Worm (Caenorhabditis elegans) whole organism, early embryonic: Measurements from ENCODE around the gene F38A6.4.

Source experiments
- B0310.2 ChIP-seq: sonication (generic microtip); optimal IDR thresholded peaks from 2 replicates; lab custom pipeline; 2016; ENCODE audit warnings: mild to moderate bottlenecking, missing genetic modification characterization, missing compliant biosample characterization
- F13C5.2 ChIP-seq: sonication (generic microtip); optimal IDR thresholded peaks from 2 replicates; lab custom pipeline; 2017; ENCODE audit warnings: mild to moderate bottlenecking, missing genetic modification characterization, inconsistent platforms, missing compliant biosample characterization
- aly-1 ChIP-seq: sonication (generic microtip); optimal IDR thresholded peaks from 2 replicates; lab custom pipeline; 2016; ENCODE audit warnings: missing genetic modification characterization, missing compliant biosample characterization
- ama-1 ChIP-seq: fragments of 150-350 bp; optimal IDR thresholded peaks from 2 replicates; lab custom pipeline; 2014
- ceh-13 ChIP-seq: fragments of 200-800 bp; sonication (Bioruptor generic); optimal IDR thresholded peaks from 2 replicates; lab custom pipeline; 2018; ENCODE audit warnings: mild to moderate bottlenecking, missing genetic modification characterization, missing compliant biosample characterization
- ceh-36 ChIP-seq: sonication (generic microtip); optimal IDR thresholded peaks from 2 replicates; lab custom pipeline; 2016; ENCODE audit warnings: missing genetic modification characterization, inconsistent platforms, missing compliant biosample characterization
- ets-7 ChIP-seq: sonication (generic microtip); optimal IDR thresholded peaks from 2 replicates; lab custom pipeline; 2016; ENCODE audit warnings: missing genotype, missing genetic modification characterization, missing compliant biosample characterization
- flt-1 ChIP-seq: fragments of 200-800 bp; sonication (Bioruptor generic); IDR thresholded peaks from 2 replicates; pipeline ENCODE4 v1.3.6; 2022; ENCODE audit warnings: missing genetic modification characterization, missing compliant biosample characterization
- hmbx-1 ChIP-seq: sonication (generic microtip); optimal IDR thresholded peaks from 2 replicates; lab custom pipeline; 2016; ENCODE audit warnings: mild to moderate bottlenecking, missing genetic modification characterization, missing compliant biosample characterization
- hmg-4 ChIP-seq: fragments of 200-800 bp; sonication (Bioruptor generic); optimal IDR thresholded peaks from 2 replicates; lab custom pipeline; 2018; ENCODE audit warnings: mild to moderate bottlenecking, missing genetic modification characterization, missing compliant biosample characterization
- hnd-1 ChIP-seq: sonication (generic microtip); optimal IDR thresholded peaks from 2 replicates; lab custom pipeline; 2016; ENCODE audit warnings: missing genetic modification characterization, missing compliant biosample characterization
- pes-1 ChIP-seq: fragments of 200-800 bp; sonication (Bioruptor generic); IDR thresholded peaks from 2 replicates; pipeline ENCODE4 v1.3.6; 2022; ENCODE audit warnings: missing genetic modification reagents, missing genetic modification characterization, missing compliant biosample characterization
- scrt-1 ChIP-seq: fragments of 200-800 bp; sonication (Bioruptor generic); IDR thresholded peaks from 2 replicates; pipeline ENCODE4 v1.3.6; 2022; ENCODE audit warnings: missing genetic modification characterization, missing compliant biosample characterization
- sea-1 ChIP-seq: fragments of 200-800 bp; sonication (Bioruptor generic); conservative IDR thresholded peaks from 2 replicates; pipeline ENCODE4 v1.3.6; 2022; ENCODE audit warnings: missing genetic modification characterization, missing compliant biosample characterization
- tbx-11 ChIP-seq: fragments of 200-800 bp; sonication (Bioruptor generic); IDR thresholded peaks from 2 replicates; pipeline ENCODE4 v1.3.6; 2022; ENCODE audit warnings: missing genetic modification characterization, missing compliant biosample characterization
- tbx-37 ChIP-seq: fragments of 200-800 bp; sonication (Bioruptor generic); conservative IDR thresholded peaks from 2 replicates; pipeline ENCODE4 v1.3.6; 2022; ENCODE audit warnings: missing genetic modification reagents, missing genetic modification characterization, missing compliant biosample characterization
- tra-4 ChIP-seq: sonication (generic microtip); optimal IDR thresholded peaks from 2 replicates; lab custom pipeline; 2017; ENCODE audit warnings: missing genetic modification characterization, missing compliant biosample characterization

Gene F38A6.4

DNA sequence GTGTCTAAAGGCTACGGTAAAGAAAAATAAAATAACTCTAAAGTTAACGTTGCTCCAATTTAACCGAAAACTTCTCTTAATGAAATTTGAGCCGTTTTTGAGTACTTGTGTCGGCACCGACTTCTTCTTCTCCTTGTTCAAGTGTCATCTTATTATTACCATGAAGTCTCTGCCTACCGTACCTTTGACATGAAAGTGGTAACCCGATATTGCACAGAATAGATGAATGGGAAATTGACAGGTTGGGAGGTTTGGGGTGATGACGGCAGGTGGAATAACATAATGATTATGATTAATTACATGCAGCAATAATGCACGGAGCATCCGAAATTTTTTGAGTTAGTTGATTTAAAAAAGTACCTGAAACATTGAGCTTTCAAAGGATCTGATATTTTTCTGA is 28.4 kb downstream of the F38A6.4 start:
- no peak for TF ChIP-seq scrt-1 (GFP tag; lab: Robert Waterston, UW)
- TF ChIP-seq pes-1 (GFP tag; lab: Robert Waterston, UW) = no peak
- no peak for TF ChIP-seq F13C5.2 (tag; lab: Kevin White, UChicago)
- no peak for TF ChIP-seq ceh-36 (tag; lab: Kevin White, UChicago)
- no peak for TF ChIP-seq tra-4 (tag; lab: Kevin White, UChicago)
- TF ChIP-seq hmg-4 (GFP tag; lab: Kevin White, UChicago) = no peak
- TF ChIP-seq sea-1 (GFP tag; lab: Robert Waterston, UW) = no peak
- TF ChIP-seq flt-1 (GFP tag; lab: Robert Waterston, UW) = no peak
- TF ChIP-seq ets-7 (tag; lab: Kevin White, UChicago) = no peak
- TF ChIP-seq aly-1 = no peak
- TF ChIP-seq hnd-1 (tag; lab: Kevin White, UChicago) = no peak
- no peak for TF ChIP-seq tbx-37 (GFP tag; lab: Robert Waterston, UW)
- no peak for TF ChIP-seq ceh-13 (GFP tag; lab: Kevin White, UChicago)

DNA sequence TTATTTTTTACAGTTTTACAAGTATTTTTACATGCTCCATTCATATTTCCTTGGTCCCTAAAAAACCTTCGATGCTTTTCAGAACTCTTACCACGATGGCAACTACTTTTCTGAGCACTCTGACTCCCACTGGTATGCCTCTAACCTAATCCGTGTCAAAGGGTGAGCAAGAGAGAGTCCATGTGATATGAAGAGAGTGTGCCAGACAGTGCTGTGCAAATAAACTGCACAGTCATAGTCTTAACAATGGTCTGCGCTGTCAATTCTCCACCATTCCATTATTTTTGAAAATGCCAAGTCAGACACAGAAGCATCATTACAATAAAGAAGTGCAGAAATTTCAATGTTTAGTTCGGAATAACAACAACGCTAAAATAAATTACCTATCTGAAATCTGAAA is 29.9 kb downstream of the F38A6.4 start:
- TF ChIP-seq hmg-4 (GFP tag; lab: Kevin White, UChicago) (no peak), ceh-36 (tag; lab: Kevin White, UChicago) (no peak), F13C5.2 (tag; lab: Kevin White, UChicago) (no peak), hnd-1 (tag; lab: Kevin White, UChicago) (no peak), scrt-1 (GFP tag; lab: Robert Waterston, UW) (no peak), ets-7 (tag; lab: Kevin White, UChicago) (no peak), aly-1 (no peak), sea-1 (GFP tag; lab: Robert Waterston, UW) (no peak), hmbx-1 (tag; lab: Kevin White, UChicago) (no peak), flt-1 (GFP tag; lab: Robert Waterston, UW) (no peak), ceh-13 (GFP tag; lab: Kevin White, UChicago) (no peak)

ce11 chrV:20744290-20744837 is 30.8 kb downstream of the F38A6.4 start, which contains the start of gene dnj-25:
TSS of gene dnj-25 (minus strand) at chrV:20744346.
- TF ChIP-seq F13C5.2 (tag; lab: Kevin White, UChicago) = peak; percentile 27
- no peak for TF ChIP-seq scrt-1 (GFP tag; lab: Robert Waterston, UW)
- TF ChIP-seq flt-1 (GFP tag; lab: Robert Waterston, UW) = no peak

ce11 chrV:20739387-20739786 is 35.8 kb downstream of the F38A6.4 start:
- TF ChIP-seq tra-4 (tag; lab: Kevin White, UChicago) = no peak
- TF ChIP-seq aly-1 = no peak
- no peak for TF ChIP-seq hmbx-1 (tag; lab: Kevin White, UChicago)
- no peak for TF ChIP-seq scrt-1 (GFP tag; lab: Robert Waterston, UW)
- TF ChIP-seq B0310.2 = no peak
- TF ChIP-seq tbx-37 (GFP tag; lab: Robert Waterston, UW) = no peak
- no peak for TF ChIP-seq F13C5.2 (tag; lab: Kevin White, UChicago)
- no peak for TF ChIP-seq ceh-36 (tag; lab: Kevin White, UChicago)
- no peak for TF ChIP-seq sea-1 (GFP tag; lab: Robert Waterston, UW)
- no peak for TF ChIP-seq ceh-13 (GFP tag; lab: Kevin White, UChicago)
- TF ChIP-seq ama-1 = no peak
- TF ChIP-seq flt-1 (GFP tag; lab: Robert Waterston, UW) = no peak
- no peak for TF ChIP-seq tbx-11 (GFP tag; lab: Robert Waterston, UW)
- no peak for TF ChIP-seq hnd-1 (tag; lab: Kevin White, UChicago)

DNA sequence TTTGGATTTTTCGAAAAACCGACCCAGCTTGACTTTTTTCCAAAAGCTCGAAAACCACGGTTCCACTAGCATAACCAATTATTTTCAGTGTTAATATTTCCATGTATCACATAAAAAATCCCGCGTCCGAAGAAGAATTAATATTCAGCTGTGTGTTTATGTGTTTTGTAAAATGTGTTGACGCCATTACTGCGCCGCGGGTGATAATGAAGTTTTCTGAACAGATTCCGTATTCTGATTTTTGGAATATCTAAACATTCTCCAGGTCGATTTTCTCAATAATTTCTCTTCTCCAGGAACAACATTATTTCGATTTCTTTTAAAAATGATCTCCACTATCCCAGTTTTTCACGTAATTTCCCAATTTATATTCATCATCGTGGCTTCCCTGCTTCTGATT is 40.5 kb downstream of the F38A6.4 start, which contains the start of gene srxa-6:
Gene srxa-6, plus strand, starts transcription at position 301 of the 400 bp plus-strand sequence.
- TF ChIP-seq sea-1 (GFP tag; lab: Robert Waterston, UW) = no peak

ce11 chrV:20731787-20732186 is 43.4 kb downstream of the F38A6.4 start, which contains the start of gene srxa-1:
TSS of gene srxa-1 (plus strand) at chrV:20732087.
- TF ChIP-seq tbx-11 (GFP tag; lab: Robert Waterston, UW) (no peak), hmbx-1 (tag; lab: Kevin White, UChicago) (no peak), B0310.2 (no peak), sea-1 (GFP tag; lab: Robert Waterston, UW) (no peak), scrt-1 (GFP tag; lab: Robert Waterston, UW) (no peak), hnd-1 (tag; lab: Kevin White, UChicago) (no peak), ceh-13 (GFP tag; lab: Kevin White, UChicago) (no peak)

DNA sequence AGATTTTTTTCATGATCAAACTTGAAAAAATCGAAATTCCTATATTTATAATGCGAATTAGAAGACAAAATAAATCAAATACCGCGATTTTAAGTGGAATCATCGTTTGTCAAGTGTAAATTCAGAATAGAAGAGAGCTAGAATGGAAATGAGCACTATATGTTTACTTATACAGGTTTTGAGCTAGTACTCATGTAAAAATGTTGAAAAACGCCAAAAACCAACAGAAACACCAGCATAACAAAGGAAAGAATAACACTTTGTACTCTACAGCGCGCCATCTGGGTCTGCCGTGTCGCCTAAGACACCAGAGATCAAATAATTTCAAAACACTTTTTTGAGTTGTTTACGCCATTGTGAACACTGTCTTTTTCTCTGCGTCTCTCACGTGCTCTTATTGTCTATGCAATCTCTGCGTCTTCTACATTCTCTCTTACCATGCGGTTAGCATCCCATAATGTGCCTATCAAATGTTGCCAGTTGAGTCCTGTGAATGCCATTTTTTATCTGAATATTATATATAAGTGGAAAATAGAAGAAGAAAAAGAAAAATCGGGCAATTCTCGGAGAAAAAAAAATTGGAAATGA is 46.3 kb downstream of the F38A6.4 start, which contains the start of gene ipla-3:
Gene ipla-3, minus strand, starts transcription at position 510 of the 588 bp plus-strand sequence.
- no peak for TF ChIP-seq hnd-1 (tag; lab: Kevin White, UChicago)
- no peak for TF ChIP-seq hmg-4 (GFP tag; lab: Kevin White, UChicago)

DNA sequence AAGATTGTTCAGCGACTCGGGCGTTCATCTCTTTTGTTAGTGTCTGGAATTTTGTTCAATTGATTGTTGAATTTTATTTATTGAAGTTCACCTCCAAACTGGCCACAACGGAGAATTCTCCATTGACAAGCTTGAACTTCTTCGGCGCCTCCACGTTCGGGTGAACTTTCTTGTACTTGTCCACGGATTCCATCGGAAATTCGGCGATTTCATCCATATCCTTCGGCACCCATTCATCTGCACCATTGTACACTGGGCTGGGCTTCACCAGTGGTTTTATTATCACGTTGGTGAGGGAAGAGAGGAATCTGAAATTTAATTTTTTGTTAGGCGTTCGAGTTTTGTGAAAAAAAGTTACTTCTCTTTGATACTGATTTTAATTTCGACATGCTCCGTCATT is 47.7 kb downstream of the F38A6.4 start:
- no peak for TF ChIP-seq aly-1
- TF ChIP-seq F13C5.2 (tag; lab: Kevin White, UChicago) = no peak
- TF ChIP-seq tbx-11 (GFP tag; lab: Robert Waterston, UW) = no peak
- TF ChIP-seq hmg-4 (GFP tag; lab: Kevin White, UChicago) = no peak
- TF ChIP-seq tra-4 (tag; lab: Kevin White, UChicago) = no peak
